Fruit fly (Drosophila melanogaster): ENCODE measurements around the gene chinmo.

chinmo gene

dm6 chr2L:1649828-1650429 is 1.1 kb upstream of the chinmo start (continued):
- TF ChIP-seq CG14441 (GFP tag; IDR thresholded peaks at IDR 0.05) (no peak), peb (GFP tag; IDR thresholded peaks at IDR 0.05) (no peak), sd (tag; optimal IDR thresholded peaks at IDR 0.05) (peak; percentile 30), Meics (GFP tag; optimal IDR thresholded peaks at IDR 0.05) (no peak), ro (GFP tag; IDR thresholded peaks at IDR 0.05) (no peak), Max (GFP tag; optimal IDR thresholded peaks at IDR 0.05) (no peak), HLH3B (GFP tag; IDR thresholded peaks at IDR 0.05) (peak; percentile 46), CG30020 (tag; optimal IDR thresholded peaks at IDR 0.05) (no peak), CG7745 (tag; optimal IDR thresholded peaks at IDR 0.05) (no peak), eyg (GFP tag; optimal IDR thresholded peaks at IDR 0.05) (peak; percentile 11), CG1233 (GFP tag; optimal IDR thresholded peaks at IDR 0.05) (no peak), CG12155 (GFP tag; optimal IDR thresholded peaks at IDR 0.05) (no peak), Tbp (GFP tag; optimal IDR thresholded peaks at IDR 0.05) (no peak), zen2 (GFP tag; IDR thresholded peaks at IDR 0.05; ENCODE audit: partially characterized antibody) (no peak; the same call in 2 of the 3 replicates), CG9797 (GFP tag; optimal IDR thresholded peaks at IDR 0.05) (no peak), CG1792 (GFP tag; optimal IDR thresholded peaks at IDR 0.05) (peak; percentile 26), gce (GFP tag; IDR thresholded peaks at IDR 0.05) (peak; percentile 53; the same call in 1 of the 3 replicates), cg (GFP tag; optimal IDR thresholded peaks at IDR 0.05) (peak; percentile 69), Dll (GFP tag; IDR thresholded peaks at IDR 0.05; ENCODE audit: partially characterized antibody) (no peak), Side (GFP tag; optimal IDR thresholded peaks at IDR 0.05) (no peak), CG16815 (GFP tag; optimal IDR thresholded peaks at IDR 0.05) (no peak), lov (optimal IDR thresholded peaks at IDR 0.05) (no peak), lov (GFP tag; IDR thresholded peaks at IDR 0.05) (no peak), CG4820 (GFP tag; optimal IDR thresholded peaks at IDR 0.05) (no peak), sens-2 (GFP tag; IDR thresholded peaks at IDR 0.05) (peak; percentile 4; the same call in 1 of the 2 replicates), grn (GFP tag; optimal IDR thresholded peaks at IDR 0.05) (no peak), CG17802 (tag; optimal IDR thresholded peaks at IDR 0.05) (no peak), crc (GFP tag; optimal IDR thresholded peaks at IDR 0.05) (peak; percentile 48), Xrp1 (GFP tag; IDR thresholded peaks at IDR 0.05) (peak; percentile 18; the same call in 1 of the 2 replicates), fd64A (GFP tag; optimal IDR thresholded peaks at IDR 0.05) (no peak), CG14014 (GFP tag; IDR thresholded peaks at IDR 0.05) (peak; percentile 20; the same call in 1 of the 2 replicates), CG42726 (GFP tag; IDR thresholded peaks at IDR 0.05; ENCODE audit: partially characterized antibody) (no peak), Nf-YC (tag; optimal IDR thresholded peaks at IDR 0.05) (peak; percentile 57), Deaf1 (tag; optimal IDR thresholded peaks at IDR 0.05) (peak; percentile 65), CG7786 (GFP tag; optimal IDR thresholded peaks at IDR 0.05) (no peak), CG10366 (GFP tag; IDR thresholded peaks at IDR 0.05) (peak; percentile 31; the same call in 1 of the 2 replicates), CG6689 (GFP tag; IDR thresholded peaks at IDR 0.05) (no peak), pb (GFP tag; optimal IDR thresholded peaks at IDR 0.05) (peak; percentile 27), CG14050 (GFP tag; IDR thresholded peaks at IDR 0.05) (peak; percentile 36; the same call in 2 of the 3 replicates), CG34376 (GFP tag; optimal IDR thresholded peaks at IDR 0.05) (no peak), CG15479 (GFP tag; optimal IDR thresholded peaks at IDR 0.05) (no peak), CG16813 (GFP tag; IDR thresholded peaks at IDR 0.05; ENCODE audit: partially characterized antibody) (no peak), wek (GFP tag; optimal IDR thresholded peaks at IDR 0.05) (peak; percentile 18), CG9817 (tag; optimal IDR thresholded peaks at IDR 0.05) (peak; percentile 19), zfh1 (GFP tag; IDR thresholded peaks at IDR 0.05) (peak; percentile 48; the same call in 2 of the 3 replicates), CG12299 (tag; optimal IDR thresholded peaks at IDR 0.05) (no peak), PHDP (tag; optimal IDR thresholded peaks at IDR 0.05) (peak; percentile 22), CG6654 (GFP tag; optimal IDR thresholded peaks at IDR 0.05) (no peak), CG3407 (GFP tag; optimal IDR thresholded peaks at IDR 0.05) (no peak), trh (GFP tag; optimal IDR thresholded peaks at IDR 0.05) (no peak), Taf1 (GFP tag; IDR thresholded peaks at IDR 0.05) (peak; percentile 3; the same call in 1 of the 2 replicates)
